Fruit fly (Drosophila melanogaster): ENCODE measurements around the gene SWIP.
A peak's percentile ranks its signal among the peaks of the same experiment; 100 is the strongest.

SWIP gene

dm6 chrX:16275854-16276338 lies 37.6 kb upstream of the SWIP start, which contains the start of the genes kat80 and Prosalpha4 (continued):
- TF ChIP-seq lov (optimal IDR thresholded peaks at IDR 0.05), result no peak
- TF ChIP-seq lov (GFP tag; IDR thresholded peaks at IDR 0.05), result no peak
- TF ChIP-seq klu (GFP tag; IDR thresholded peaks at IDR 0.05), result no peak
- TF ChIP-seq CG12769 (tag; optimal IDR thresholded peaks at IDR 0.05), result no peak
- peak; percentile 48 for TF ChIP-seq CG18262 (tag; optimal IDR thresholded peaks at IDR 0.05)
- peak; percentile 27; the same call in 1 of the 2 replicates for TF ChIP-seq ranshi (GFP tag; IDR thresholded peaks at IDR 0.05)
- peak; percentile 75 for TF ChIP-seq CG8290 (GFP tag; optimal IDR thresholded peaks at IDR 0.05)
- TF ChIP-seq CG8290 (tag; optimal IDR thresholded peaks at IDR 0.05), result no peak
- TF ChIP-seq insv (GFP tag; optimal IDR thresholded peaks at IDR 0.05), result no peak
- peak; percentile 37 for TF ChIP-seq sd (tag; optimal IDR thresholded peaks at IDR 0.05)
- TF ChIP-seq lmd (GFP tag; IDR thresholded peaks at IDR 0.05), result no peak
- TF ChIP-seq Ssrp (tag; optimal IDR thresholded peaks at IDR 0.05), result peak; percentile 20
- peak; percentile 32 for TF ChIP-seq dmrt99B (tag; optimal IDR thresholded peaks at IDR 0.05)
- TF ChIP-seq CG16813 (GFP tag; IDR thresholded peaks at IDR 0.05; ENCODE audit: partially characterized antibody), result peak; percentile 67
- no peak for TF ChIP-seq Ravus (GFP tag; IDR thresholded peaks at IDR 0.05)
- peak; percentile 18 for TF ChIP-seq Fer3 (tag; optimal IDR thresholded peaks at IDR 0.05)
- peak; percentile 5 for TF ChIP-seq Abd-B (GFP tag; optimal IDR thresholded peaks at IDR 0.05)
- TF ChIP-seq CG14860 (GFP tag; IDR thresholded peaks at IDR 0.05; ENCODE audit: partially characterized antibody), result 0 out of 3 replicates have a peak, but pooled peaks have one; percentile 40
- peak; percentile 68; the same call in 1 of the 2 replicates for TF ChIP-seq CG10366 (GFP tag; IDR thresholded peaks at IDR 0.05)
- peak; percentile 22 for TF ChIP-seq Dp (GFP tag; optimal IDR thresholded peaks at IDR 0.05)
- TF ChIP-seq Gug (GFP tag; IDR thresholded peaks at IDR 0.05), result peak; percentile 35; the same call in 1 of the 4 replicates
- no peak for TF ChIP-seq ttk (GFP tag; IDR thresholded peaks at IDR 0.05)
- TF ChIP-seq Ada2b (GFP tag; IDR thresholded peaks at IDR 0.05), result no peak
- peak; percentile 77 for TF ChIP-seq row (GFP tag; IDR thresholded peaks at IDR 0.05)
- TF ChIP-seq CG8388 (GFP tag; optimal IDR thresholded peaks at IDR 0.05), result peak; percentile 0
- TF ChIP-seq CG30020 (tag; optimal IDR thresholded peaks at IDR 0.05), result peak; percentile 78
- peak; percentile 27; the same call in 1 of the 3 replicates for TF ChIP-seq zfh1 (GFP tag; IDR thresholded peaks at IDR 0.05)
- no peak for TF ChIP-seq CG16815 (GFP tag; optimal IDR thresholded peaks at IDR 0.05)
- TF ChIP-seq CG9727 (GFP tag; optimal IDR thresholded peaks at IDR 0.05), result peak; percentile 76
- TF ChIP-seq en (GFP tag; optimal IDR thresholded peaks at IDR 0.05), result no peak
- 0 out of 2 replicates have a peak, but pooled peaks have one; percentile 23 for TF ChIP-seq Rfx (GFP tag; IDR thresholded peaks at IDR 0.05)
- peak; percentile 29 for TF ChIP-seq CG4424 (GFP tag; optimal IDR thresholded peaks at IDR 0.05)
- peak; percentile 8 for TF ChIP-seq CG10979 (tag; optimal IDR thresholded peaks at IDR 0.05)
- peak; percentile 73 for TF ChIP-seq CG8924 (tag; optimal IDR thresholded peaks at IDR 0.05)
- TF ChIP-seq NK7.1 (GFP tag; optimal IDR thresholded peaks at IDR 0.05), result no peak
- TF ChIP-seq CG10654 (GFP tag; optimal IDR thresholded peaks at IDR 0.05), result peak; percentile 1
- peak; percentile 55 for TF ChIP-seq CG34224 (GFP tag; IDR thresholded peaks at IDR 0.05; ENCODE audit: partially characterized antibody)
- no peak for TF ChIP-seq CG2199 (GFP tag; IDR thresholded peaks at IDR 0.05)
- TF ChIP-seq CG17361 (GFP tag; IDR thresholded peaks at IDR 0.05), result peak; percentile 56; the same call in 1 of the 3 replicates
- TF ChIP-seq CG33557 (GFP tag; optimal IDR thresholded peaks at IDR 0.05), result no peak
- peak; percentile 51 for TF ChIP-seq grau (tag; optimal IDR thresholded peaks at IDR 0.05)
- TF ChIP-seq MESR4 (GFP tag; optimal IDR thresholded peaks at IDR 0.05), result no peak
- TF ChIP-seq CG31441 (GFP tag; IDR thresholded peaks at IDR 0.05), result peak; percentile 64
- TF ChIP-seq unc-4 (GFP tag; IDR thresholded peaks at IDR 0.05; ENCODE audit: partially characterized antibody), result peak; percentile 69
- no peak for TF ChIP-seq CG12071 (GFP tag; optimal IDR thresholded peaks at IDR 0.05)
- TF ChIP-seq dan (GFP tag; IDR thresholded peaks at IDR 0.05), result no peak
- peak; percentile 45 for TF ChIP-seq Meics (GFP tag; optimal IDR thresholded peaks at IDR 0.05)
- no peak for TF ChIP-seq CG6683 (GFP tag; optimal IDR thresholded peaks at IDR 0.05)
- TF ChIP-seq ci (GFP tag; IDR thresholded peaks at IDR 0.05), result peak; percentile 50; the same call in 2 of the 3 replicates
- TF ChIP-seq pros (GFP tag; optimal IDR thresholded peaks at IDR 0.05), result no peak
- peak; percentile 62 for TF ChIP-seq CG3281 (GFP tag; optimal IDR thresholded peaks at IDR 0.05)
